Worm (Caenorhabditis elegans): ENCODE results near the gene R09A1.3.

- TF ChIP-seq nhr-237 (tag; optimal IDR thresholded peaks at IDR 0.05) (no peak), nhr-6 (tag; optimal IDR thresholded peaks at IDR 0.05) (no peak), mab-5 (tag; optimal IDR thresholded peaks at IDR 0.05) (no peak), peb-1 (tag; optimal IDR thresholded peaks at IDR 0.05) (no peak), unc-62 (GFP tag; optimal IDR thresholded peaks at IDR 0.05) (no peak), gmeb-1 (tag; optimal IDR thresholded peaks at IDR 0.05) (no peak), lin-13 (GFP tag; optimal IDR thresholded peaks at IDR 0.05) (no peak)
Observed at ce11 chrV:977853-978252, 49.0 kb downstream of the R09A1.3 start.
